Fruit fly (Drosophila melanogaster): Measurements from ENCODE around the gene ncm.

Gene ncm

dm6 chr2L:18484382-18485050 lies 35.8 kb upstream of the ncm start, which contains the start of gene CG10283 (continued):
- TF ChIP-seq Hr3 (GFP tag; optimal IDR thresholded peaks at IDR 0.05) = peak; percentile 57
- TF ChIP-seq Hr51 (GFP tag; optimal IDR thresholded peaks at IDR 0.05) = no peak
- TF ChIP-seq Med (GFP tag) = peak; percentile 75
- no peak; the same call in none of the 2 replicates for TF ChIP-seq Scr (GFP tag; IDR thresholded peaks at IDR 0.05; ENCODE audit: partially characterized antibody)
- no peak for TF ChIP-seq CG16813 (GFP tag; IDR thresholded peaks at IDR 0.05; ENCODE audit: partially characterized antibody)
- peak; percentile 3 for TF ChIP-seq CG10147 (GFP tag; optimal IDR thresholded peaks at IDR 0.05)
- TF ChIP-seq CG1233 (GFP tag; optimal IDR thresholded peaks at IDR 0.05) = no peak
- peak; percentile 68 for TF ChIP-seq CG17361 (GFP tag; IDR thresholded peaks at IDR 0.05)
- peak; percentile 39 for TF ChIP-seq CG12942 (GFP tag; optimal IDR thresholded peaks at IDR 0.05)
- TF ChIP-seq chn (GFP tag; optimal IDR thresholded peaks at IDR 0.05) = no peak
- TF ChIP-seq Nf-YA (GFP tag; IDR thresholded peaks at IDR 0.05) = no peak
- peak; percentile 23 for TF ChIP-seq CG4617 (GFP tag; optimal IDR thresholded peaks at IDR 0.05; ENCODE audit: borderline replicate concordance)
- peak; percentile 57 for TF ChIP-seq CG12659 (GFP tag; optimal IDR thresholded peaks at IDR 0.05)
- no peak for TF ChIP-seq ssp (GFP tag; IDR thresholded peaks at IDR 0.05)
- peak; percentile 10 for TF ChIP-seq CG10654 (GFP tag; optimal IDR thresholded peaks at IDR 0.05)
- TF ChIP-seq Oaz (GFP tag; IDR thresholded peaks at IDR 0.05) = no peak
- no peak for TF ChIP-seq Sry-δ (GFP tag; optimal IDR thresholded peaks at IDR 0.05)
- no peak for TF ChIP-seq prd (optimal IDR thresholded peaks at IDR 0.05)
- TF ChIP-seq prd (GFP tag; IDR thresholded peaks at IDR 0.05) = 0 out of 3 replicates have a peak, but pooled peaks have one; percentile 16
- no peak for TF ChIP-seq CG6254 (GFP tag; optimal IDR thresholded peaks at IDR 0.05)
- TF ChIP-seq CG17186 (GFP tag; optimal IDR thresholded peaks at IDR 0.05) = peak; percentile 98
- no peak for TF ChIP-seq Adf1 (GFP tag; IDR thresholded peaks at IDR 0.05)
- TF ChIP-seq Sox102F (GFP tag; optimal IDR thresholded peaks at IDR 0.05) = peak; percentile 30
- no peak for TF ChIP-seq CG17385 (GFP tag; optimal IDR thresholded peaks at IDR 0.05)
- TF ChIP-seq jumu (GFP tag; optimal IDR thresholded peaks at IDR 0.05) = no peak
- TF ChIP-seq CG10267 (tag; optimal IDR thresholded peaks at IDR 0.05) = peak; percentile 71
- peak; percentile 36 for TF ChIP-seq pzg (GFP tag; optimal IDR thresholded peaks at IDR 0.05)
- no peak for TF ChIP-seq CG7556 (GFP tag; optimal IDR thresholded peaks at IDR 0.05)
- TF ChIP-seq Poxn (GFP tag; IDR thresholded peaks at IDR 0.05) = no peak
- no peak for TF ChIP-seq tio (GFP tag; optimal IDR thresholded peaks at IDR 0.05)
- peak; percentile 12 for TF ChIP-seq Ets97D (GFP tag; optimal IDR thresholded peaks at IDR 0.05)
- TF ChIP-seq wdn (GFP tag; IDR thresholded peaks at IDR 0.05) = no peak
- no peak for TF ChIP-seq CkIIα-i1 (GFP tag; IDR thresholded peaks at IDR 0.05)
- 0 out of 2 replicates have a peak, but pooled peaks have one; percentile 9 for TF ChIP-seq Awh (GFP tag; IDR thresholded peaks at IDR 0.05)
- no peak for TF ChIP-seq cad (GFP tag; optimal IDR thresholded peaks at IDR 0.05)
- TF ChIP-seq bab2 (GFP tag; optimal IDR thresholded peaks at IDR 0.05) = no peak
- peak; percentile 45; the same call in 1 of the 2 replicates for TF ChIP-seq CG42726 (GFP tag; IDR thresholded peaks at IDR 0.05; ENCODE audit: partially characterized antibody)
- no peak for TF ChIP-seq CG12744 (GFP tag; optimal IDR thresholded peaks at IDR 0.05)
- no peak for TF ChIP-seq CG13296 (GFP tag; optimal IDR thresholded peaks at IDR 0.05)
- TF ChIP-seq hkb (optimal IDR thresholded peaks at IDR 0.05) = no peak
- TF ChIP-seq hkb (GFP tag; IDR thresholded peaks at IDR 0.05) = peak; percentile 43; the same call in 1 of the 2 replicates
- TF ChIP-seq CG11085 (GFP tag; IDR thresholded peaks at IDR 0.05) = no peak
- TF ChIP-seq CG33213 (GFP tag; optimal IDR thresholded peaks at IDR 0.05) = no peak
- TF ChIP-seq sim (GFP tag; IDR thresholded peaks at IDR 0.05) = no peak
- peak; percentile 40 for TF ChIP-seq BEAF-32 (GFP tag; optimal IDR thresholded peaks at IDR 0.05)
- peak; percentile 26 for TF ChIP-seq Nf-YB (GFP tag; optimal IDR thresholded peaks at IDR 0.05)
- TF ChIP-seq Doc2 (GFP tag; IDR thresholded peaks at IDR 0.05) = no peak
- TF ChIP-seq Ptx1 (GFP tag; IDR thresholded peaks at IDR 0.05) = peak; percentile 56
- TF ChIP-seq nerfin-1 (tag; optimal IDR thresholded peaks at IDR 0.05) = no peak
- TF ChIP-seq yki (optimal IDR thresholded peaks at IDR 0.05) = peak; percentile 60
- no peak for TF ChIP-seq ase (GFP tag; IDR thresholded peaks at IDR 0.05)

Measured in whole organism, embryonic.